Fruit fly (Drosophila melanogaster): ENCODE data around the gene Kah.

DNA sequence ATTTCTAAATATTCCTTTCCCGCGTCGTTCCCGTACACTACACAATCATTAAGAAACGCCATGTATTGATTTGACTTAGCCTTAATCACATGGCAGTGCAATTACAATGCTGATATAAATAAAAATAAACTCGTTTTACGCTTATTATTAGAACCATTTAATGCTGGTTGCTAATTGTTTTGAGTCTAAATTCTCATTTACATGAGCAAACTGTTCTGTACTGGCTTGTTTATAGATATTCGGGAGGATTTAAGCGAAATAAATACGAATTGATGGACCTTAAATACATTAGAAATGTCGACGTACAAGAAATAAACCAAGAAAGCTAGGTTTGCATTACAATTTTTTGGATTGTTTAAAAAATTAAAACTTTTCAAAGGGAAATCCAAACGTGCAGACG, 38.3 kb upstream of the Kah start:
- no peak for TF ChIP-seq CG5204 (GFP tag; optimal IDR thresholded peaks at IDR 0.05)
- no peak for TF ChIP-seq CG11617 (GFP tag; optimal IDR thresholded peaks at IDR 0.05)
- TF ChIP-seq cic (GFP tag; optimal IDR thresholded peaks at IDR 0.05), result no peak

Data from whole organism, adult.